Fruit fly (Drosophila melanogaster) whole organism, embryonic: ENCODE data around the gene CG7276.

Experiments
- Abd-B ChIP-seq: fragments of 200-800 bp; sonication (Bioruptor generic); optimal IDR thresholded peaks from 2 replicates; lab custom pipeline; 2018; ENCODE audit warnings: missing biosample characterization, mild to moderate bottlenecking, missing genetic modification characterization, moderate library complexity
- B-H2 ChIP-seq: fragments of 200-800 bp; sonication (Bioruptor generic); optimal IDR thresholded peaks from 2 replicates; lab custom pipeline; 2018; ENCODE audit warnings: missing biosample characterization, mild to moderate bottlenecking, missing genetic modification characterization
- Bteb2 ChIP-seq: fragments of 200-800 bp; sonication (Bioruptor generic); optimal IDR thresholded peaks from 2 replicates; lab custom pipeline; 2016; ENCODE audit warnings: missing biosample characterization, missing genetic modification characterization
- CG10274 ChIP-seq: fragments of 200-800 bp; sonication (Bioruptor generic); optimal IDR thresholded peaks from 3 replicates; lab custom pipeline; 2017; ENCODE audit warnings: missing biosample characterization, mild to moderate bottlenecking, missing genetic modification characterization
- CG10543 ChIP-seq: fragments of 200-800 bp; sonication (Bioruptor generic); optimal IDR thresholded peaks from 3 replicates; lab custom pipeline; 2017; ENCODE audit warnings: missing biosample characterization, mild to moderate bottlenecking, missing genetic modification characterization, moderate library complexity
- CG11456 ChIP-seq: fragments of 200-800 bp; sonication (Bioruptor generic); IDR thresholded peaks from 3 replicates; pipeline ENCODE4 v1.3.6; 2022; ENCODE audit warnings: missing biosample characterization, missing genetic modification characterization
- CG11560 ChIP-seq: fragments of 200-800 bp; sonication (Bioruptor generic); IDR thresholded peaks from 3 replicates; pipeline ENCODE4 v1.3.6; 2022; ENCODE audit warnings: missing biosample characterization, missing genetic modification characterization
- CG12391 ChIP-seq: fragments of 200-800 bp; sonication (Bioruptor generic); optimal IDR thresholded peaks from 3 replicates; lab custom pipeline; 2018; ENCODE audit warnings: missing biosample characterization, mild to moderate bottlenecking, missing genetic modification characterization, moderate library complexity
- CG13287 ChIP-seq: fragments of 200-800 bp; sonication (Bioruptor generic); IDR thresholded peaks from 2 replicates; pipeline ENCODE4 v1.3.6; 2022; ENCODE audit warnings: missing biosample characterization, missing genetic modification characterization; ENCODE audit not compliant: partially characterized antibody
- CG14965 ChIP-seq: fragments of 200-800 bp; sonication (Bioruptor generic); optimal IDR thresholded peaks from 2 replicates; lab custom pipeline; 2016; ENCODE audit warnings: missing biosample characterization, missing genetic modification characterization, borderline replicate concordance
- CG15269 ChIP-seq: fragments of 200-800 bp; sonication (Bioruptor generic); optimal IDR thresholded peaks from 2 replicates; lab custom pipeline; 2018; ENCODE audit warnings: missing biosample characterization, mild to moderate bottlenecking, missing genetic modification characterization, moderate library complexity
- CG1603 ChIP-seq: fragments of 200-800 bp; sonication (Bioruptor generic); optimal IDR thresholded peaks from 2 replicates; lab custom pipeline; 2019; ENCODE audit warnings: missing biosample characterization, mild to moderate bottlenecking, missing genetic modification characterization, moderate library complexity
- CG1647 ChIP-seq: fragments of 200-800 bp; sonication (Bioruptor generic); optimal IDR thresholded peaks from 3 replicates; lab custom pipeline; 2016; ENCODE audit warnings: missing biosample characterization, missing genetic modification characterization
- CG17385 ChIP-seq: fragments of 200-800 bp; sonication (Bioruptor generic); optimal IDR thresholded peaks from 3 replicates; lab custom pipeline; 2018; ENCODE audit warnings: missing biosample characterization, mild to moderate bottlenecking, missing genetic modification characterization
- CG17802 ChIP-seq: fragments of 200-800 bp; sonication (Bioruptor generic); optimal IDR thresholded peaks from 2 replicates; lab custom pipeline; 2018; ENCODE audit warnings: missing biosample characterization, mild to moderate bottlenecking, missing genetic modification characterization, moderate library complexity
- CG2116 ChIP-seq: fragments of 200-800 bp; sonication (Bioruptor generic); optimal IDR thresholded peaks from 3 replicates; lab custom pipeline; 2018; ENCODE audit warnings: missing biosample characterization, mild to moderate bottlenecking, missing genetic modification characterization
- CG2202 ChIP-seq: fragments of 200-800 bp; sonication (Bioruptor generic); optimal IDR thresholded peaks from 2 replicates; lab custom pipeline; 2018; ENCODE audit warnings: missing biosample characterization, mild to moderate bottlenecking, missing genetic modification characterization
- CG3281 ChIP-seq: fragments of 200-800 bp; sonication (Bioruptor generic); optimal IDR thresholded peaks from 3 replicates; lab custom pipeline; 2017; ENCODE audit warnings: missing biosample characterization, mild to moderate bottlenecking, missing genetic modification characterization
- CG3407 ChIP-seq: fragments of 200-800 bp; sonication (Bioruptor generic); optimal IDR thresholded peaks from 2 replicates; lab custom pipeline; 2018; ENCODE audit warnings: missing biosample characterization, mild to moderate bottlenecking, missing genetic modification characterization
- CG4360 ChIP-seq: fragments of 200-800 bp; sonication (Bioruptor generic); IDR thresholded peaks from 2 replicates; pipeline ENCODE4 v1.3.6; 2022; ENCODE audit warnings: missing biosample characterization, missing genetic modification characterization
- CG7556 ChIP-seq: fragments of 200-800 bp; sonication (Bioruptor generic); optimal IDR thresholded peaks from 2 replicates; lab custom pipeline; 2017; ENCODE audit warnings: missing biosample characterization, mild to moderate bottlenecking, missing genetic modification characterization
- CoRest ChIP-seq: fragments of 200-800 bp; sonication (Bioruptor generic); optimal IDR thresholded peaks from 3 replicates; lab custom pipeline; 2018; ENCODE audit warnings: missing biosample characterization, mild to moderate bottlenecking, missing genetic modification characterization, moderate library complexity
- CrebB ChIP-seq: fragments of 200-800 bp; sonication (Bioruptor generic); optimal IDR thresholded peaks from 3 replicates; lab custom pipeline; 2018; ENCODE audit warnings: missing biosample characterization, mild to moderate bottlenecking, missing genetic modification characterization
- Dbx ChIP-seq: fragments of 200-800 bp; sonication (Bioruptor generic); IDR thresholded peaks from 3 replicates; pipeline ENCODE4 v1.3.6; 2022; ENCODE audit warnings: missing biosample characterization, missing genetic modification characterization
- Dll ChIP-seq: fragments of 200-800 bp; sonication (Bioruptor generic); IDR thresholded peaks from 4 replicates; pipeline ENCODE4 v1.3.6; 2022; ENCODE audit warnings: missing biosample characterization, missing genetic modification characterization; ENCODE audit not compliant: partially characterized antibody
- Drgx ChIP-seq: fragments of 200-800 bp; sonication (Bioruptor generic); IDR thresholded peaks from 2 replicates; pipeline ENCODE4 v1.3.6; 2022; ENCODE audit warnings: missing biosample characterization, missing genetic modification characterization
- Gsc ChIP-seq: fragments of 200-800 bp; sonication (Bioruptor generic); IDR thresholded peaks from 2 replicates; pipeline ENCODE4 v1.3.6; 2022; ENCODE audit warnings: missing biosample characterization, missing genetic modification characterization
- H2.0 ChIP-seq: fragments of 200-800 bp; sonication (Bioruptor generic); IDR thresholded peaks from 2 replicates; pipeline ENCODE4 v1.3.6; 2022; ENCODE audit warnings: missing biosample characterization, missing genetic modification characterization
- HLH4C ChIP-seq: fragments of 200-800 bp; sonication (Bioruptor generic); IDR thresholded peaks from 3 replicates; pipeline ENCODE4 v1.3.6; 2022; ENCODE audit warnings: missing biosample characterization, missing genetic modification characterization; ENCODE audit not compliant: partially characterized antibody
- Hsf ChIP-seq: fragments of 200-800 bp; sonication (Bioruptor generic); optimal IDR thresholded peaks from 3 replicates; lab custom pipeline; 2016; ENCODE audit warnings: missing biosample characterization, missing genetic modification characterization
- MESR4 ChIP-seq: fragments of 200-800 bp; sonication (Bioruptor generic); optimal IDR thresholded peaks from 2 replicates; lab custom pipeline; 2018; ENCODE audit warnings: missing biosample characterization, mild to moderate bottlenecking, missing genetic modification characterization, moderate library complexity
- Neu2 ChIP-seq: fragments of 200-800 bp; sonication (Bioruptor generic); optimal IDR thresholded peaks from 3 replicates; lab custom pipeline; 2016; ENCODE audit warnings: missing biosample characterization, missing genetic modification characterization, borderline replicate concordance
- Xrp1 ChIP-seq: fragments of 200-800 bp; sonication (Bioruptor generic); IDR thresholded peaks from 2 replicates; pipeline ENCODE4 v1.3.6; 2022; ENCODE audit warnings: missing biosample characterization, missing genetic modification characterization
- bbx ChIP-seq: fragments of 200-800 bp; sonication (Bioruptor generic); IDR thresholded peaks from 2 replicates; pipeline ENCODE4 v1.3.6; 2022; ENCODE audit warnings: missing biosample characterization, missing genetic modification characterization; ENCODE audit not compliant: partially characterized antibody
- cas ChIP-seq: fragments of 200-800 bp; sonication (Bioruptor generic); IDR thresholded peaks from 2 replicates; pipeline ENCODE4 v1.3.6; 2022; ENCODE audit warnings: missing biosample characterization, missing genetic modification characterization
- fu2 ChIP-seq: fragments of 200-800 bp; sonication (Bioruptor generic); optimal IDR thresholded peaks from 2 replicates; lab custom pipeline; 2016; ENCODE audit warnings: missing biosample characterization, missing genetic modification characterization
- gem ChIP-seq: fragments of 200-800 bp; sonication (Bioruptor generic); optimal IDR thresholded peaks from 2 replicates; lab custom pipeline; 2019; ENCODE audit warnings: missing biosample characterization, mild to moderate bottlenecking, missing genetic modification characterization, moderate library complexity
- h ChIP-seq: fragments of >200 bp; optimal IDR thresholded peaks from 2 replicates; lab custom pipeline; 2017
- mld ChIP-seq: fragments of 200-800 bp; sonication (Bioruptor generic); IDR thresholded peaks from 3 replicates; pipeline ENCODE4 v1.3.6; 2022; ENCODE audit warnings: missing biosample characterization, missing genetic modification characterization; ENCODE audit not compliant: partially characterized antibody
- nom ChIP-seq: fragments of 200-800 bp; sonication (Bioruptor generic); optimal IDR thresholded peaks from 2 replicates; lab custom pipeline; 2017; ENCODE audit warnings: missing biosample characterization, missing genetic modification characterization, mild to moderate bottlenecking, moderate library complexity, missing genetic modification reagents
- pfk ChIP-seq: fragments of 200-800 bp; sonication (Bioruptor generic); optimal IDR thresholded peaks from 2 replicates; lab custom pipeline; 2018; ENCODE audit warnings: missing biosample characterization, mild to moderate bottlenecking, missing genetic modification characterization, moderate library complexity
- ranshi ChIP-seq: fragments of 200-800 bp; sonication (Bioruptor generic); IDR thresholded peaks from 2 replicates; pipeline ENCODE4 v1.3.6; 2022; ENCODE audit warnings: missing biosample characterization, missing genetic modification characterization
- seq ChIP-seq: fragments of 200-800 bp; sonication (Bioruptor generic); IDR thresholded peaks from 2 replicates; pipeline ENCODE4 v1.3.6; 2022; ENCODE audit warnings: missing biosample characterization, missing genetic modification characterization
- slou ChIP-seq: fragments of 200-800 bp; sonication (Bioruptor generic); optimal IDR thresholded peaks from 3 replicates; lab custom pipeline; 2016; ENCODE audit warnings: missing biosample characterization, missing genetic modification characterization
- sob ChIP-seq: fragments of 200-800 bp; sonication (Bioruptor generic); IDR thresholded peaks from 2 replicates; pipeline ENCODE4 v1.3.6; 2022; ENCODE audit warnings: missing biosample characterization, missing genetic modification characterization
- unc-4 ChIP-seq: fragments of 200-800 bp; sonication (Bioruptor generic); IDR thresholded peaks from 2 replicates; pipeline ENCODE4 v1.3.6; 2022; ENCODE audit warnings: missing biosample characterization, missing genetic modification characterization; ENCODE audit not compliant: partially characterized antibody
- vnd ChIP-seq: fragments of 200-800 bp; sonication (Bioruptor generic); IDR thresholded peaks from 3 replicates; pipeline ENCODE4 v1.3.6; 2022; ENCODE audit warnings: missing biosample characterization, missing genetic modification characterization; ENCODE audit not compliant: partially characterized antibody
- zfh1 ChIP-seq: fragments of 200-800 bp; sonication (Bioruptor generic); IDR thresholded peaks from 3 replicates; pipeline ENCODE4 v1.3.6; 2022; ENCODE audit warnings: missing biosample characterization, missing genetic modification characterization

Gene CG7276

DNA sequence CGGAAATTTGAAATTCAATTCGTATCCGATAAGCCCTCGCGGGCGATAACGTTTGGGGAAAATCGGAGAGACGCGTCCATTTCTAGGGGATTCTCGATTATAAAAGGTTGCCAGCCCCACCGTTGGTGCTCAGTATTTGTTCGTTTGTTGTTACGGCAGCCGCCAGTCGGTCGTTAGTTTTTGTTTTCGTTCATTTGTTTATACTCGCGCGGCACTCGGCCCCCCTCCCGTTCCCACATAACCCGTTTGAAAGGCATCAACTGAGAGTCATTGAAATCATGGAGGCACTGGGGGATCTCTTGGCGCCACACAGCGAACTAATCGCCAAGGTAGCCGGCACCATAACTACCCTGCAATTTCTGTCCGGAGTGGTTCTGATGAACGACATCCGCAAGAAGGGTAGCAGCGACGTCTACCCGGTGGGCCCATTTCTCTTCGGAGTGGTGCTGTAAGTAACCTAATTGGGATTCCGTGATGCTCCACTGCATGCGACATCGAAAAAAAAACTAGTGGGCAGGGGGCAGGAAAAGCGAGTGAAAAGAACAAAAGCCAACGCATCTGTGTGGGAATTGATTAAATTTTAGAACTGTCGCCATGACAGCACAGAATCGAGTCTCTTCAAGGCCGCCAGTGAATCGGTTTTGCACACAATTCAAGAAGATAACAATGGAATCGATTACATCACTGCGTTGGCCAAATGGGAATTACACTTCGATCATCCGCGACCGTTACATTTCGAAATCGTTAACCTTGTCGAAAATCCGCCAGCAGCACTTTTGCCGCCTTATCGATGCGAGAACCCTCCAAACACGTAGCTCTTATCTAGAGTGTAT, 3.0 kb downstream of the CG7276 start, which contains the start of gene CG7272 (continued):
- peak; percentile 9 for TF ChIP-seq CoRest (tag; lab: Kevin White, UChicago)
- peak; percentile 23 for TF ChIP-seq nom (GFP tag; lab: Kevin White, UChicago)
- peak; percentile 58 for TF ChIP-seq B-H2 (GFP tag; lab: Kevin White, UChicago)
- TF ChIP-seq cas (GFP tag; lab: Robert Waterston, UW), result no peak
- peak; percentile 66 for TF ChIP-seq CG13287 (GFP tag; lab: Robert Waterston, UW)
- TF ChIP-seq Neu2 (GFP tag; lab: Kevin White, UChicago), result no peak
- TF ChIP-seq CG12391 (tag; lab: Kevin White, UChicago), result no peak
- TF ChIP-seq CG4360 (GFP tag; lab: Robert Waterston, UW), result no peak
- TF ChIP-seq bbx, result peak; percentile 43; the same call in 1 of the 2 replicates
- peak; percentile 32; the same call in 1 of the 2 replicates for TF ChIP-seq Xrp1 (GFP tag; lab: Robert Waterston, UW)
- TF ChIP-seq H2.0 (GFP tag; lab: Robert Waterston, UW), result no peak
- peak; percentile 9 for TF ChIP-seq MESR4 (GFP tag; lab: Kevin White, UChicago)
- TF ChIP-seq CG17385 (GFP tag; lab: Kevin White, UChicago), result no peak
- no peak for TF ChIP-seq CG11456 (GFP tag; lab: Robert Waterston, UW)
- TF ChIP-seq pfk, result no peak
- no peak for TF ChIP-seq Gsc (GFP tag; lab: Robert Waterston, UW)
- TF ChIP-seq fu2 (GFP tag; lab: Kevin White, UChicago), result no peak
- TF ChIP-seq CG14965 (GFP tag; lab: Kevin White, UChicago), result no peak
- no peak for TF ChIP-seq zfh1
- no peak for TF ChIP-seq CG3407 (GFP tag; lab: Kevin White, UChicago)
- TF ChIP-seq slou (GFP tag; lab: Kevin White, UChicago), result no peak
- peak; percentile 23; the same call in 1 of the 2 replicates for TF ChIP-seq seq
- peak; percentile 50; the same call in 2 of the 3 replicates for TF ChIP-seq HLH4C (GFP tag; lab: Robert Waterston, UW)
- TF ChIP-seq ranshi, result no peak
- no peak for TF ChIP-seq CG2202 (tag; lab: Kevin White, UChicago)
- TF ChIP-seq Hsf (GFP tag; lab: Kevin White, UChicago), result no peak
- no peak for TF ChIP-seq CG17802 (tag; lab: Kevin White, UChicago)
- peak; percentile 27 for TF ChIP-seq CG15269 (tag; lab: Kevin White, UChicago)
- TF ChIP-seq CG3281, result peak; percentile 3
- peak; percentile 53 for TF ChIP-seq CrebB (tag; lab: Kevin White, UChicago)
- TF ChIP-seq sob (GFP tag; lab: Robert Waterston, UW), result peak; percentile 15; the same call in 1 of the 2 replicates
- TF ChIP-seq CG1603 (tag; lab: Kevin White, UChicago), result peak; percentile 39
- no peak for TF ChIP-seq CG7556
- TF ChIP-seq Dbx (GFP tag; lab: Robert Waterston, UW), result peak; percentile 69; the same call in 2 of the 3 replicates
- no peak for TF ChIP-seq CG1647 (GFP tag; lab: Kevin White, UChicago)
- TF ChIP-seq h, result no peak
- peak; percentile 82 for TF ChIP-seq CG10543 (GFP tag; lab: Kevin White, UChicago)
- peak; percentile 10 for TF ChIP-seq gem (tag; lab: Kevin White, UChicago)
- TF ChIP-seq Dll (GFP tag; lab: Robert Waterston, UW), result peak; percentile 23; the same call in 1 of the 4 replicates
- peak; percentile 39; the same call in 2 of the 3 replicates for TF ChIP-seq vnd (GFP tag; lab: Robert Waterston, UW)
- peak; percentile 51 for TF ChIP-seq unc-4 (GFP tag; lab: Robert Waterston, UW)
- TF ChIP-seq mld, result 0 out of 3 replicates have a peak, but pooled peaks have one; percentile 17
- no peak for TF ChIP-seq CG11560 (tag; lab: Robert Waterston, UW)
- peak; percentile 62 for TF ChIP-seq CG2116 (GFP tag; lab: Kevin White, UChicago)
- TF ChIP-seq CG10274 (GFP tag; lab: Kevin White, UChicago), result peak; percentile 29
- TF ChIP-seq Abd-B (GFP tag; lab: Kevin White, UChicago), result no peak
- TF ChIP-seq Drgx (GFP tag; lab: Robert Waterston, UW), result peak; percentile 15; the same call in 1 of the 2 replicates
- no peak for TF ChIP-seq Bteb2
